Worm (Caenorhabditis elegans) whole organism, late embryonic: Measurements from ENCODE around the gene C24H12.4.

Experiments used
- ceh-14 ChIP-seq: sonication (generic microtip); optimal IDR thresholded peaks from 2 replicates; lab custom pipeline; 2016; ENCODE audit warnings: missing genotype, missing genetic modification characterization, missing compliant biosample characterization
- dmd-4 ChIP-seq: sonication (generic microtip); optimal IDR thresholded peaks from 2 replicates; lab custom pipeline; 2016; ENCODE audit warnings: borderline replicate concordance, missing genetic modification characterization, missing compliant biosample characterization
- hlh-13 ChIP-seq: fragments of 200-800 bp; sonication (Bioruptor generic); optimal IDR thresholded peaks from 2 replicates; lab custom pipeline; 2018; ENCODE audit warnings: mild to moderate bottlenecking, missing genetic modification characterization, missing compliant biosample characterization
- hlh-30 ChIP-seq: sonication (generic microtip); optimal IDR thresholded peaks from 2 replicates; lab custom pipeline; 2017; ENCODE audit warnings: antibody characterized with exemption, missing genetic modification characterization, missing compliant biosample characterization; ENCODE audit not compliant: insufficient read depth
- pha-4 ChIP-seq: fragments of 150-350 bp; optimal IDR thresholded peaks from 2 replicates; lab custom pipeline; 2018; ENCODE audit warnings: missing biosample characterization, missing genetic modification reagents, missing genetic modification characterization

DNA sequence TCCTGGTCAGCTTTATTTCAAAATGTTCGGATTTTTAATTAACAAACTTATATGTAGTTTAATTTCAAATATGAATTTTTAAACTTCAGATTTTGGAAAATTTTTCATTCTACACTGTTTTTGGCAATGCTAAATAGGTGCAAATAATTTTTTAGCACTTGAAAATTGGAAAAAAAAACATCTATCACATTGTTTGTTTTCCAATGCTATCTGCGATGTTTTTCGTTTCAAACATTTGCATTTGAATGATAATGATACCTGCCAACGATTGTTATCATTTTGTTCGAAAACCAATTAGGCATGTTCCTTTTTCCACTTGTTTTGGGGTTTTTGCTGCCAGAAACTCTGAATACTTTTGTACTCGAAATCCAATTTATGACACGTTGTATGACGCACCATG, 36.1 kb upstream of the C24H12.4 start, which contains the start of gene C03H5.4:
- TF ChIP-seq ceh-14 (tag; lab: Kevin White, UChicago) (no peak), hlh-13 (GFP tag; lab: Kevin White, UChicago) (no peak), pha-4 (no peak), dmd-4 (tag; lab: Kevin White, UChicago) (no peak), hlh-30 (tag; lab: Kevin White, UChicago) (no peak)
